Worm (Caenorhabditis elegans) whole organism, L4 larva: ENCODE data around the gene scl-23.

ENCODE experiments used
- F10B5.3 ChIP-seq: sonication (generic microtip); optimal IDR thresholded peaks from 2 replicates; lab custom pipeline; 2016; ENCODE audit warnings: mild to moderate bottlenecking, missing genetic modification characterization, missing compliant biosample characterization
- F37D6.2 ChIP-seq: sonication (generic microtip); optimal IDR thresholded peaks from 2 replicates; lab custom pipeline; 2016; ENCODE audit warnings: mild to moderate bottlenecking, missing genetic modification characterization, missing compliant biosample characterization
- R02D3.7 ChIP-seq: fragments of 150-350 bp; sonication (generic microtip); optimal IDR thresholded peaks from 3 replicates; lab custom pipeline; 2014; ENCODE audit warnings: missing biosample characterization, missing genetic modification characterization
- T26A8.4 ChIP-seq: fragments of 200-800 bp; sonication (Bioruptor generic); IDR thresholded peaks from 2 replicates; pipeline ENCODE4 v1.3.6; 2022; ENCODE audit warnings: missing genetic modification characterization, missing compliant biosample characterization
- Y105C5A.15 ChIP-seq: fragments of 200-800 bp; sonication (Bioruptor generic); IDR thresholded peaks from 2 replicates; pipeline ENCODE4 v1.3.6; 2022; ENCODE audit warnings: missing genetic modification characterization, missing compliant biosample characterization
- ZK337.2 ChIP-seq: fragments of 200-800 bp; sonication (Bioruptor generic); IDR thresholded peaks from 2 replicates; pipeline ENCODE4 v1.3.6; 2022; ENCODE audit warnings: missing genetic modification reagents, missing genetic modification characterization, missing compliant biosample characterization
- aha-1 ChIP-seq: fragments of 150-350 bp; peaks from one replicate; lab custom pipeline; 2014; ENCODE audit warnings: missing biosample characterization, missing genetic modification characterization
- ama-1 ChIP-seq: fragments of 150-350 bp; optimal IDR thresholded peaks from 2 replicates; lab custom pipeline; 2014; ENCODE audit warnings: inconsistent platforms, mixed read lengths
- attf-4 ChIP-seq: sonication (generic microtip); optimal IDR thresholded peaks from 3 replicates; lab custom pipeline; 2017; ENCODE audit warnings: missing biosample characterization, missing genetic modification characterization
- ceh-44 ChIP-seq: fragments of 200-800 bp; sonication (Bioruptor generic); IDR thresholded peaks from 2 replicates; pipeline ENCODE4 v1.3.6; 2022; ENCODE audit warnings: missing genetic modification reagents, missing genetic modification characterization, missing compliant biosample characterization
- ctbp-1 ChIP-seq: fragments of 200-800 bp; sonication (Bioruptor generic); IDR thresholded peaks from 2 replicates; pipeline ENCODE4 v1.3.6; 2022; ENCODE audit warnings: missing genetic modification reagents, missing genetic modification characterization, missing compliant biosample characterization
- daf-16 ChIP-seq, 3 experiments: sonication (generic microtip); optimal IDR thresholded peaks; 2 replicates each; lab custom pipeline; 2016 to 2017; ENCODE audit warnings: missing genetic modification characterization in 3 of 3, missing genetic modification reagents in 3 of 3, mild to moderate bottlenecking in 2 of 3, missing compliant biosample characterization in 2 of 3, missing biosample characterization in 1 of 3, moderate library complexity in 1 of 3
- daf-19 ChIP-seq: fragments of 200-800 bp; sonication (Bioruptor generic); conservative IDR thresholded peaks from 2 replicates; pipeline ENCODE4 v1.3.6; 2022; ENCODE audit warnings: missing genetic modification characterization, missing compliant biosample characterization
- dmd-8 ChIP-seq: fragments of 200-800 bp; sonication (Bioruptor generic); IDR thresholded peaks from 2 replicates; pipeline ENCODE4 v1.3.6; 2022; ENCODE audit warnings: missing genetic modification characterization, missing compliant biosample characterization
- dve-1 ChIP-seq: sonication (generic microtip); optimal IDR thresholded peaks from 2 replicates; lab custom pipeline; 2017; ENCODE audit warnings: antibody characterized with exemption, mild to moderate bottlenecking, missing genetic modification characterization, missing compliant biosample characterization; ENCODE audit not compliant: insufficient read depth
- fkh-10 ChIP-seq: fragments of 150-350 bp; optimal IDR thresholded peaks from 2 replicates; lab custom pipeline; 2014; ENCODE audit warnings: missing biosample characterization, missing genetic modification reagents, missing genetic modification characterization
- fos-1 ChIP-seq: fragments of 150-350 bp; optimal IDR thresholded peaks from 2 replicates; lab custom pipeline; 2014; ENCODE audit warnings: missing biosample characterization, missing genetic modification characterization
- hif-1 ChIP-seq, 2 experiments: sonication (generic microtip); optimal IDR thresholded peaks; 2 replicates each; lab custom pipeline; 2016 to 2017; ENCODE audit warnings: missing compliant biosample characterization in 2 of 2, missing genetic modification characterization in 2 of 2, missing genetic modification reagents in 2 of 2, missing genotype in 2 of 2, mild to moderate bottlenecking in 1 of 2
- hlh-30 ChIP-seq: sonication (generic microtip); optimal IDR thresholded peaks from 2 replicates; lab custom pipeline; 2017; ENCODE audit warnings: antibody characterized with exemption, mild to moderate bottlenecking, missing genetic modification characterization, missing compliant biosample characterization; ENCODE audit not compliant: insufficient read depth
- hmg-1.1 ChIP-seq: fragments of 200-800 bp; sonication (Bioruptor generic); IDR thresholded peaks from 2 replicates; pipeline ENCODE4 v1.3.6; 2022; ENCODE audit warnings: missing genetic modification reagents, missing genetic modification characterization, missing compliant biosample characterization
- lim-7 ChIP-seq: fragments of 200-800 bp; sonication (Bioruptor generic); IDR thresholded peaks from 2 replicates; pipeline ENCODE4 v1.3.6; 2022; ENCODE audit warnings: missing genetic modification characterization, missing compliant biosample characterization
- lin-13 ChIP-seq: fragments of 150-350 bp; optimal IDR thresholded peaks from 2 replicates; lab custom pipeline; 2014; ENCODE audit warnings: missing biosample characterization, missing genetic modification reagents, missing genetic modification characterization
- lin-38 ChIP-seq: fragments of 200-800 bp; sonication (Bioruptor generic); IDR thresholded peaks from 2 replicates; pipeline ENCODE4 v1.3.6; 2022; ENCODE audit warnings: missing genetic modification reagents, missing genetic modification characterization, missing compliant biosample characterization
- lin-39 ChIP-seq: fragments of 150-350 bp; optimal IDR thresholded peaks from 2 replicates; lab custom pipeline; 2014; ENCODE audit warnings: missing biosample characterization, missing genetic modification reagents, missing genetic modification characterization
- mep-1 ChIP-seq: fragments of 150-350 bp; sonication (generic microtip); optimal IDR thresholded peaks from 3 replicates; lab custom pipeline; 2014; ENCODE audit warnings: missing biosample characterization, missing genetic modification characterization
- mxl-3 ChIP-seq: fragments of 200-800 bp; sonication (Bioruptor generic); optimal IDR thresholded peaks from 2 replicates; lab custom pipeline; 2018; ENCODE audit warnings: mild to moderate bottlenecking, missing genetic modification characterization, missing compliant biosample characterization
- nhr-102 ChIP-seq: sonication (generic microtip); optimal IDR thresholded peaks from 2 replicates; lab custom pipeline; 2016; ENCODE audit warnings: mild to moderate bottlenecking, missing genetic modification characterization, moderate library complexity, missing compliant biosample characterization
- nhr-237 ChIP-seq: sonication (generic microtip); optimal IDR thresholded peaks from 2 replicates; lab custom pipeline; 2017; ENCODE audit warnings: missing biosample characterization, missing genetic modification characterization
- nhr-28 ChIP-seq: fragments of 150-350 bp; optimal IDR thresholded peaks from 2 replicates; lab custom pipeline; 2014; ENCODE audit warnings: missing biosample characterization, missing genetic modification characterization
- nhr-6 ChIP-seq: fragments of 150-350 bp; optimal IDR thresholded peaks from 2 replicates; lab custom pipeline; 2014; ENCODE audit warnings: missing biosample characterization, missing genetic modification characterization
- nhr-77 ChIP-seq: fragments of 150-350 bp; optimal IDR thresholded peaks from 2 replicates; lab custom pipeline; 2014; ENCODE audit warnings: missing biosample characterization, missing genetic modification characterization
- pha-4 ChIP-seq, 2 experiments: fragments of 150-350 bp in 1 of 2; fragments of 200-800 bp in 1 of 2; sonication (Bioruptor generic) in 1 of 2; IDR thresholded peaks in 1 of 2; optimal IDR thresholded peaks in 1 of 2; 2 replicates each; pipeline versions ENCODE4 v1.3.6 to Lab custom; 2014 to 2022; ENCODE audit warnings: missing genetic modification characterization in 2 of 2, missing genetic modification reagents in 2 of 2, missing biosample characterization in 1 of 2, missing compliant biosample characterization in 1 of 2
- pqm-1 ChIP-seq: sonication (generic microtip); optimal IDR thresholded peaks from 2 replicates; lab custom pipeline; 2017; ENCODE audit warnings: missing biosample characterization, missing genetic modification characterization
- set-16 ChIP-seq: fragments of 200-800 bp; sonication (Bioruptor generic); IDR thresholded peaks from 2 replicates; pipeline ENCODE4 v1.3.6; 2022; ENCODE audit warnings: missing genetic modification reagents, missing genetic modification characterization, missing compliant biosample characterization
- snpc-4 ChIP-seq: fragments of 150-350 bp; optimal IDR thresholded peaks from 2 replicates; lab custom pipeline; 2014; ENCODE audit warnings: missing biosample characterization, missing genetic modification characterization
- tag-97 ChIP-seq: fragments of 200-800 bp; sonication (Bioruptor generic); IDR thresholded peaks from 2 replicates; pipeline ENCODE4 v1.3.6; 2022; ENCODE audit warnings: missing genetic modification characterization, missing compliant biosample characterization
- tra-1 ChIP-seq: fragments of 200-800 bp; sonication (Bioruptor generic); IDR thresholded peaks from 2 replicates; pipeline ENCODE4 v1.3.6; 2022; ENCODE audit warnings: missing genetic modification reagents, missing genetic modification characterization, missing compliant biosample characterization
- unc-39 ChIP-seq: sonication (generic microtip); optimal IDR thresholded peaks from 2 replicates; lab custom pipeline; 2017; ENCODE audit warnings: missing biosample characterization, missing genetic modification characterization
- zag-1 ChIP-seq: fragments of 150-350 bp; optimal IDR thresholded peaks from 2 replicates; lab custom pipeline; 2014; ENCODE audit warnings: missing biosample characterization, missing genetic modification characterization
- zfp-3 ChIP-seq: fragments of 200-800 bp; sonication (Bioruptor generic); conservative IDR thresholded peaks from 2 replicates; pipeline ENCODE4 v1.3.6; 2022; ENCODE audit warnings: missing genetic modification reagents, missing genetic modification characterization, missing compliant biosample characterization
- ztf-7 ChIP-seq: fragments of 150-350 bp; optimal IDR thresholded peaks from 2 replicates; lab custom pipeline; 2014; ENCODE audit warnings: missing biosample characterization, missing genetic modification characterization

The scl-23 gene

DNA sequence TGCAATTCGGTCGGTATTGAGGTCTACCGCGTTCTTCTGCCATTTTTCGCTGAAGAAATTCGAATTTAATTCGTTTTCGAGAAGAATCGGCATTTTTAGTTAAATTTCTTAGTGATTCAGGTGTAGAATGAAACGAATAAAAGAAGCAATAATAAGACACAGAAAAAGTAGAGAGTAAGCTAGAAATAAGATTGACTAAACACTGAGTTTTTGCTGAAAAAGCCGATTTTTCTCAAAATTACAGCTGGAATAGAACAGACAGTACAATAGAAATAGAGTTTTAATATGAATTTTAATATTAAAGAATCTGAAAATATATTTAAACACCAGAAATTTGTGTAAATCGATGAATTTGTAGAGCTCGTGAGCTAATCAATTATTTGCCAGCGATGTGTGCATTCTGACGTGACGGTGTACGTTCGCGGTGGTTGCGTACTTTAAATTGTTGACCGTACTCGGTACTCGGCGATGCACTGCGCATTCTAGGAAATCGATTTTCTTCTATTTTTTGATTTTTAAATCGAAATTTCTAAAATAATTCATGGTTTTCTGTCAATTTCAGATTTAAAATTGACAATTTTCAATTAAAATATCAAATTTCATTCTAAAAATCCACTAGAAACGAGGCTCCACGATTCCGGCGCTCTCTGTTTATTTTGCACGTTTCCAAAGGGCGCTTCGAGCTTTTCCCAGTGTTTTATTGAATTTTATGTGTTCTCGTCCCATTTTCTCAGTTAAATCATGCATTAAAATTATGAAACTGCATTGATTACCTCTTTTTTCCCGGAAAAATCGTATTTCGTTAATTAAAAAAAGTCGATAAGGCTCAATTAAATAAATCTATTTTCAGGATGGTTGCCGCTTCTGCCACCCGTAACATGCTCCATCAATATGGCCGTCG is 36.2 kb upstream of the scl-23 start, which contains the start of the genes grld-1 and cox-6C (continued):
- TF ChIP-seq nhr-77 (tag; lab: Kevin White, UChicago) (peak; percentile 49), zfp-3 (no peak), dve-1 (tag; lab: Kevin White, UChicago) (peak; percentile 29), F37D6.2 (tag; lab: Kevin White, UChicago) (peak; percentile 32), hif-1 (tag; optimal IDR thresholded peaks at IDR 0.05; lab: Kevin White, UChicago) (peak in 1 of 2 experiments; percentile 85), fkh-10 (GFP tag; lab: Kevin White, UChicago) (peak; percentile 23), dmd-8 (GFP tag; lab: Robert Waterston, UW) (no peak), hmg-1.1 (peak; percentile 43), nhr-28 (tag; lab: Kevin White, UChicago) (peak; percentile 37), Y105C5A.15 (no peak), ceh-44 (no peak), daf-19 (GFP tag; lab: Robert Waterston, UW) (no peak), nhr-237 (tag; lab: Kevin White, UChicago) (no peak), nhr-6 (tag; lab: Kevin White, UChicago) (no peak), aha-1 (tag; lab: Kevin White, UChicago) (peak; percentile 61), lin-13 (GFP tag; lab: Kevin White, UChicago) (peak; percentile 20)
- TF ChIP-seq, all 104 proteins: peak for 21

- TF ChIP-seq set-16 (GFP tag; lab: Robert Waterston, UW) = peak; percentile 85
- TF ChIP-seq, all 104 proteins: peak for 1; not testable (repeated sequence) for 103
Measured at ce11 chrIV:122877-123657, 33.2 kb upstream of the scl-23 start.

ce11 chrIV:121607-122006 is 31.7 kb upstream of the scl-23 start, which contains the start of gene tut-1:
TSS of gene tut-1 (minus strand) at chrIV:121707.
- no peak for TF ChIP-seq attf-4 (tag; lab: Kevin White, UChicago)
- TF ChIP-seq mxl-3 (GFP tag; lab: Kevin White, UChicago) = no peak
- TF ChIP-seq lin-38 = no peak
- TF ChIP-seq hlh-30 = no peak
- no peak for TF ChIP-seq daf-19 (GFP tag; lab: Robert Waterston, UW)
- no peak for TF ChIP-seq R02D3.7 (tag; lab: Kevin White, UChicago)
- no peak for TF ChIP-seq zag-1 (tag; lab: Kevin White, UChicago)
- no peak for TF ChIP-seq F10B5.3 (tag; lab: Kevin White, UChicago)
- TF ChIP-seq hif-1 (tag; optimal IDR thresholded peaks at IDR 0.05; lab: Kevin White, UChicago) = no peak
- no peak for TF ChIP-seq nhr-28 (tag; lab: Kevin White, UChicago)
- no peak for TF ChIP-seq T26A8.4 (GFP tag; lab: Robert Waterston, UW)
- TF ChIP-seq fos-1 = no peak
- TF ChIP-seq tra-1 (GFP tag; lab: Robert Waterston, UW) = no peak
- no peak for TF ChIP-seq fkh-10 (GFP tag; lab: Kevin White, UChicago)

DNA sequence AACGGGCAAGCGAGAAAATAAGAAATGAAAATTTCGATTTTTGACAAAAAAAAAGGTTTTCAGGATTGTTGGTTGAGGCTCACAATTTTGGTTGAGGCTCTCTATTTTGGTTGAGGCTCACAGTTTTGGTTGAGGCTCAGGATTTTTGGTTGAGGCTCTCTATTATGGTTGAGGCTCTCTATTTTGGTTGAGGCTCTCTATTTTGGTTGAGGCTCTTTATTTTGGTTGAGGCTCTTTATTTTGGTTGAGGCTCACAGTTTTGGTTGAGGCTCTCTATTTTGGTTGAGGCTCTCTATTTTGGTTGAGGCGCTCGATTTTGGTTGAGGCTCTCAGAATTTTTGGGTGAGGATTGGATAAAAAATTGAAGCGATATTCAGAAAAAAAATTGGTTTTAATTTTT is 29.9 kb upstream of the scl-23 start:
- TF ChIP-seq nhr-102 (no peak), dmd-8 (GFP tag; lab: Robert Waterston, UW) (no peak)

ce11 chrIV:118786-119185 is 28.9 kb upstream of the scl-23 start:
- TF ChIP-seq mep-1 = no peak
- no peak for TF ChIP-seq unc-39 (tag; lab: Kevin White, UChicago)
- TF ChIP-seq daf-16 (GFP tag; optimal IDR thresholded peaks at IDR 0.05; lab: Kevin White, UChicago) = no peak
- TF ChIP-seq daf-16 (tag; optimal IDR thresholded peaks at IDR 0.05; lab: Kevin White, UChicago) = no peak
- no peak for TF ChIP-seq snpc-4
- TF ChIP-seq ZK337.2 (GFP tag; lab: Robert Waterston, UW) = no peak
- no peak for TF ChIP-seq pqm-1 (tag; lab: Kevin White, UChicago)
- TF ChIP-seq ztf-7 (tag; lab: Kevin White, UChicago) = no peak
- no peak for TF ChIP-seq lim-7 (GFP tag; lab: Robert Waterston, UW)
- no peak for TF ChIP-seq tag-97 (GFP tag; lab: Robert Waterston, UW)
- peak; percentile 38 for TF ChIP-seq lin-38
- no peak for TF ChIP-seq ctbp-1 (GFP tag; lab: Robert Waterston, UW)
- no peak for TF ChIP-seq pha-4 (GFP tag; IDR thresholded peaks at IDR 0.05; lab: Robert Waterston, UW)
- TF ChIP-seq pha-4 (tag; optimal IDR thresholded peaks at IDR 0.05; lab: Kevin White, UChicago) = no peak
- TF ChIP-seq lin-39 (tag; lab: Kevin White, UChicago) = no peak
- no peak for TF ChIP-seq ama-1
